Fruit fly (Drosophila melanogaster) whole organism, embryonic: ENCODE measurements around the gene Twdlalpha.

ENCODE experiments used
- Ada2b ChIP-seq: fragments of 200-800 bp; sonication (Bioruptor generic); IDR thresholded peaks from 2 replicates; pipeline ENCODE4 v1.3.6; 2022; ENCODE audit warnings: missing biosample characterization, missing genetic modification characterization
- Asciz ChIP-seq: fragments of 200-800 bp; sonication (Bioruptor generic); optimal IDR thresholded peaks from 2 replicates; lab custom pipeline; 2017; ENCODE audit warnings: missing biosample characterization, mild to moderate bottlenecking, missing genetic modification characterization, missing genetic modification reagents
- CG10209 ChIP-seq: fragments of 200-800 bp; sonication (Bioruptor generic); optimal IDR thresholded peaks from 3 replicates; lab custom pipeline; 2017; ENCODE audit warnings: missing biosample characterization, mild to moderate bottlenecking, missing genetic modification characterization, missing genetic modification reagents
- CG10431 ChIP-seq: fragments of 200-800 bp; sonication (Bioruptor generic); optimal IDR thresholded peaks from 3 replicates; lab custom pipeline; 2018; ENCODE audit warnings: missing biosample characterization, mild to moderate bottlenecking, missing genetic modification characterization
- CG12236 ChIP-seq: fragments of 200-800 bp; sonication (Bioruptor generic); optimal IDR thresholded peaks from 2 replicates; lab custom pipeline; 2016; ENCODE audit warnings: missing biosample characterization, missing genetic modification characterization
- CG12744 ChIP-seq: fragments of 200-800 bp; sonication (Bioruptor generic); optimal IDR thresholded peaks from 2 replicates; lab custom pipeline; 2016; ENCODE audit warnings: missing biosample characterization, missing genetic modification characterization
- CG14014 ChIP-seq: fragments of 200-800 bp; sonication (Bioruptor generic); IDR thresholded peaks from 2 replicates; pipeline ENCODE4 v1.3.6; 2022; ENCODE audit warnings: missing biosample characterization, missing genetic modification characterization
- CG15514 ChIP-seq: fragments of 200-800 bp; sonication (Bioruptor generic); optimal IDR thresholded peaks from 3 replicates; lab custom pipeline; 2017; ENCODE audit warnings: missing biosample characterization, missing genetic modification characterization, mild to moderate bottlenecking, moderate library complexity, missing genetic modification reagents
- CG1603 ChIP-seq: fragments of 200-800 bp; sonication (Bioruptor generic); optimal IDR thresholded peaks from 2 replicates; lab custom pipeline; 2019; ENCODE audit warnings: missing biosample characterization, mild to moderate bottlenecking, missing genetic modification characterization, moderate library complexity
- CG17186 ChIP-seq: fragments of 200-800 bp; sonication (Bioruptor generic); optimal IDR thresholded peaks from 3 replicates; lab custom pipeline; 2017; ENCODE audit warnings: missing biosample characterization, missing genetic modification reagents, missing genetic modification characterization
- CG18476 ChIP-seq: fragments of 200-800 bp; sonication (Bioruptor generic); optimal IDR thresholded peaks from 2 replicates; lab custom pipeline; 2016; ENCODE audit warnings: missing biosample characterization, mild to moderate bottlenecking, missing genetic modification characterization
- CG30403 ChIP-seq: fragments of 200-800 bp; sonication (Bioruptor generic); optimal IDR thresholded peaks from 3 replicates; lab custom pipeline; 2016; ENCODE audit warnings: missing biosample characterization, missing genetic modification characterization
- CG31441 ChIP-seq: fragments of 200-800 bp; sonication (Bioruptor generic); IDR thresholded peaks from 2 replicates; pipeline ENCODE4 v1.3.6; 2022; ENCODE audit warnings: missing biosample characterization, missing genetic modification characterization
- CG3847 ChIP-seq: fragments of 200-800 bp; sonication (Bioruptor generic); IDR thresholded peaks from 2 replicates; pipeline ENCODE4 v1.3.6; 2022; ENCODE audit warnings: missing biosample characterization, missing genetic modification characterization
- CG4404 ChIP-seq: fragments of 200-800 bp; sonication (Bioruptor generic); IDR thresholded peaks from 2 replicates; pipeline ENCODE4 v1.3.6; 2022; ENCODE audit warnings: missing biosample characterization, missing genetic modification characterization
- CG5180 ChIP-seq: fragments of 200-800 bp; sonication (Bioruptor generic); optimal IDR thresholded peaks from 3 replicates; lab custom pipeline; 2017; ENCODE audit warnings: missing biosample characterization, missing genetic modification characterization, mild to moderate bottlenecking, moderate library complexity, missing genetic modification reagents
- CG6175 ChIP-seq: fragments of 200-800 bp; sonication (Bioruptor generic); IDR thresholded peaks from 3 replicates; pipeline ENCODE4 v1.3.6; 2022; ENCODE audit warnings: missing biosample characterization, missing genetic modification characterization
- CG7357 ChIP-seq: fragments of 200-800 bp; sonication (Bioruptor generic); IDR thresholded peaks from 3 replicates; pipeline ENCODE4 v1.3.6; 2022; ENCODE audit warnings: missing biosample characterization, missing genetic modification characterization
- CG9437 ChIP-seq: fragments of 200-800 bp; sonication (Bioruptor generic); optimal IDR thresholded peaks from 2 replicates; lab custom pipeline; 2018; ENCODE audit warnings: missing biosample characterization, mild to moderate bottlenecking, missing genetic modification characterization
- CG9932 ChIP-seq: fragments of 200-800 bp; sonication (Bioruptor generic); IDR thresholded peaks from 2 replicates; pipeline ENCODE4 v1.3.6; 2022; ENCODE audit warnings: missing biosample characterization, missing genetic modification characterization
- CHES-1-like ChIP-seq: fragments of 200-800 bp; sonication (Bioruptor generic); optimal IDR thresholded peaks from 2 replicates; lab custom pipeline; 2016; ENCODE audit warnings: missing biosample characterization, missing genetic modification characterization
- Deaf1 ChIP-seq: fragments of 200-800 bp; optimal IDR thresholded peaks from 3 replicates; lab custom pipeline; 2019; ENCODE audit warnings: missing biosample characterization, mild to moderate bottlenecking, missing genetic modification characterization, moderate library complexity
- Dip3 ChIP-seq: fragments of 200-800 bp; sonication (Bioruptor generic); optimal IDR thresholded peaks from 3 replicates; lab custom pipeline; 2016; ENCODE audit warnings: missing biosample characterization, missing genetic modification characterization
- Drgx ChIP-seq: fragments of 200-800 bp; sonication (Bioruptor generic); IDR thresholded peaks from 2 replicates; pipeline ENCODE4 v1.3.6; 2022; ENCODE audit warnings: missing biosample characterization, missing genetic modification characterization
- Eip74EF ChIP-seq, 2 experiments: fragments of 200-800 bp in 1 of 2; fragments of >200 bp in 1 of 2; sonication (Bioruptor generic) in 1 of 2; optimal IDR thresholded peaks; 2 replicates each; lab custom pipeline; 2017 to 2019; ENCODE audit warnings: missing biosample characterization in 2 of 2, missing genetic modification characterization in 2 of 2, mild to moderate bottlenecking in 1 of 2, moderate library complexity in 1 of 2
- Ets65A ChIP-seq: fragments of 200-800 bp; sonication (Bioruptor generic); peaks from one replicate; lab custom pipeline; 2016; ENCODE audit warnings: missing biosample characterization, missing genetic modification characterization
- Hr39 ChIP-seq: fragments of >200 bp; optimal IDR thresholded peaks from 2 replicates; lab custom pipeline; 2017
- Meics ChIP-seq: fragments of 200-800 bp; sonication (Bioruptor generic); optimal IDR thresholded peaks from 2 replicates; lab custom pipeline; 2017; ENCODE audit warnings: missing biosample characterization, mild to moderate bottlenecking, missing genetic modification characterization
- Mes4 ChIP-seq: fragments of 200-800 bp; sonication (Bioruptor generic); optimal IDR thresholded peaks from 2 replicates; lab custom pipeline; 2016; ENCODE audit warnings: missing biosample characterization, missing genetic modification characterization
- Rfx ChIP-seq: fragments of 200-800 bp; sonication (Bioruptor generic); IDR thresholded peaks from 2 replicates; pipeline ENCODE4 v1.3.6; 2022; ENCODE audit warnings: missing biosample characterization, missing genetic modification characterization
- Spps ChIP-seq: fragments of 200-800 bp; sonication (Bioruptor generic); optimal IDR thresholded peaks from 2 replicates; lab custom pipeline; 2018; ENCODE audit warnings: missing biosample characterization, mild to moderate bottlenecking, missing genetic modification characterization
- Ssrp ChIP-seq: fragments of 200-800 bp; sonication (Bioruptor generic); optimal IDR thresholded peaks from 2 replicates; lab custom pipeline; 2018; ENCODE audit warnings: missing biosample characterization, mild to moderate bottlenecking, missing genetic modification characterization, moderate library complexity
- TFAM ChIP-seq: fragments of 200-800 bp; sonication (Bioruptor generic); optimal IDR thresholded peaks from 2 replicates; lab custom pipeline; 2017; ENCODE audit warnings: missing biosample characterization, missing genetic modification characterization, inconsistent platforms
- Xrp1 ChIP-seq: fragments of 200-800 bp; sonication (Bioruptor generic); IDR thresholded peaks from 2 replicates; pipeline ENCODE4 v1.3.6; 2022; ENCODE audit warnings: missing biosample characterization, missing genetic modification characterization
- ac ChIP-seq: fragments of 200-800 bp; sonication (Bioruptor generic); optimal IDR thresholded peaks from 3 replicates; lab custom pipeline; 2017; ENCODE audit warnings: missing biosample characterization, mild to moderate bottlenecking, missing genetic modification characterization
- bab2 ChIP-seq: fragments of 200-800 bp; sonication (Bioruptor generic); optimal IDR thresholded peaks from 2 replicates; lab custom pipeline; 2016; ENCODE audit warnings: missing biosample characterization, missing genetic modification characterization
- bcd ChIP-seq: fragments of 200-800 bp; sonication (Bioruptor generic); optimal IDR thresholded peaks from 2 replicates; lab custom pipeline; 2017; ENCODE audit warnings: missing biosample characterization, mild to moderate bottlenecking, missing genetic modification characterization
- bigmax ChIP-seq: fragments of 200-800 bp; sonication (Bioruptor generic); optimal IDR thresholded peaks from 2 replicates; lab custom pipeline; 2018; ENCODE audit warnings: missing biosample characterization, mild to moderate bottlenecking, missing genetic modification characterization
- cas ChIP-seq: fragments of 200-800 bp; sonication (Bioruptor generic); IDR thresholded peaks from 2 replicates; pipeline ENCODE4 v1.3.6; 2022; ENCODE audit warnings: missing biosample characterization, missing genetic modification characterization
- croc ChIP-seq: fragments of 200-800 bp; sonication (Bioruptor generic); conservative IDR thresholded peaks from 3 replicates; pipeline ENCODE4 v1.3.6; 2022; ENCODE audit warnings: missing biosample characterization, missing genetic modification characterization
- ftz-f1 ChIP-seq: fragments of 200-800 bp; sonication (Bioruptor generic); optimal IDR thresholded peaks from 2 replicates; lab custom pipeline; 2016; ENCODE audit warnings: missing biosample characterization, missing genetic modification characterization
- gcm2 ChIP-seq: fragments of 200-800 bp; sonication (Bioruptor generic); optimal IDR thresholded peaks from 2 replicates; lab custom pipeline; 2016; ENCODE audit warnings: missing biosample characterization, missing genetic modification characterization
- grau ChIP-seq: fragments of 200-800 bp; optimal IDR thresholded peaks from 3 replicates; lab custom pipeline; 2019; ENCODE audit warnings: missing biosample characterization, mild to moderate bottlenecking, missing genetic modification characterization, moderate library complexity
- insv ChIP-seq, 2 experiments: fragments of 200-800 bp; sonication (Bioruptor generic); optimal IDR thresholded peaks; 3 replicates each; lab custom pipeline; 2016 to 2018; ENCODE audit warnings: missing biosample characterization in 2 of 2, missing genetic modification characterization in 2 of 2
- lab ChIP-seq: fragments of 200-800 bp; sonication (Bioruptor generic); optimal IDR thresholded peaks from 3 replicates; lab custom pipeline; 2017; ENCODE audit warnings: missing biosample characterization, missing genetic modification characterization, mild to moderate bottlenecking, moderate library complexity, missing genetic modification reagents
- lilli ChIP-seq: fragments of 200-800 bp; sonication (Bioruptor generic); optimal IDR thresholded peaks from 3 replicates; lab custom pipeline; 2016; ENCODE audit warnings: missing biosample characterization, missing genetic modification characterization
- maf-S ChIP-seq: fragments of 200-800 bp; sonication (Bioruptor generic); optimal IDR thresholded peaks from 2 replicates; lab custom pipeline; 2016; ENCODE audit warnings: missing biosample characterization, missing genetic modification characterization
- p53 ChIP-seq: fragments of 200-800 bp; sonication (Bioruptor generic); optimal IDR thresholded peaks from 2 replicates; lab custom pipeline; 2016; ENCODE audit warnings: missing biosample characterization, missing genetic modification characterization
- pros ChIP-seq: fragments of 200-800 bp; sonication (Bioruptor generic); optimal IDR thresholded peaks from 3 replicates; lab custom pipeline; 2019; ENCODE audit warnings: missing biosample characterization, mild to moderate bottlenecking, missing genetic modification characterization, moderate library complexity
- tna ChIP-seq: fragments of 200-800 bp; sonication (Bioruptor generic); IDR thresholded peaks from 2 replicates; pipeline ENCODE4 v1.3.6; 2022; ENCODE audit warnings: missing biosample characterization, missing genetic modification characterization; ENCODE audit not compliant: partially characterized antibody
- ttk ChIP-seq: fragments of 200-800 bp; sonication (Bioruptor generic); IDR thresholded peaks from 2 replicates; pipeline ENCODE4 v2.1.2; 2022; ENCODE audit warnings: missing biosample characterization, missing genetic modification characterization
- zen2 ChIP-seq: fragments of 200-800 bp; sonication (Bioruptor generic); IDR thresholded peaks from 3 replicates; pipeline ENCODE4 v1.3.6; 2022; ENCODE audit warnings: missing biosample characterization, missing genetic modification characterization; ENCODE audit not compliant: partially characterized antibody

Gene Twdlalpha

DNA sequence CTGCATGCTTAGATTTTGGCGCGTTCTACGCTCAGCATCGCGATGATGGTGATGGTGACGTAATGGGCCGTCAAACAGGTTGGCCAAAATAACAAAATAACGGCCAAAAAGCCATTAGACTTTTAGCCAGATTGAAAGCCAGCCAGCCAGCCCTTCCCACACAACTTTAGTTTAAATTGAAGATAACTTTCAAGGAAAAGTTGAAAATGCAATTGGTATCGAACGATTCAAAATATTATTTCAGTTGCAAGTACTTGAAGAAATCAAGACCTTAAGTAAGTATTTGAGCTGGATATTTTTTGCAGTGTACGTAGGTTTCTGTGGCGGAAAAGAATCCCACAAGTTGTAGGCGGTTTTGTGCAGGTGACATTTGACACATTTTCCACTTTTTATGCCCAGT is 38.4 kb downstream of the Twdlalpha start (continued):
- no peak for TF ChIP-seq pros (GFP tag; lab: Kevin White, UChicago)
- peak; percentile 38 for TF ChIP-seq lilli (GFP tag; lab: Kevin White, UChicago)
- no peak; the same call in 1 of the 2 replicates for TF ChIP-seq Ada2b (GFP tag; lab: Robert Waterston, UW)
- TF ChIP-seq Spps (tag; lab: Kevin White, UChicago) = no peak
- no peak for TF ChIP-seq CG12236 (GFP tag; lab: Kevin White, UChicago)
- TF ChIP-seq Xrp1 (GFP tag; lab: Robert Waterston, UW) = no peak
- TF ChIP-seq grau (tag; lab: Kevin White, UChicago) = peak; percentile 43
- no peak for TF ChIP-seq Hr39 (lab: Kevin White, UChicago)
- peak; percentile 6 for TF ChIP-seq CG30403 (GFP tag; lab: Kevin White, UChicago)
- no peak for TF ChIP-seq p53 (GFP tag; lab: Kevin White, UChicago)
- no peak for TF ChIP-seq gcm2 (GFP tag; lab: Kevin White, UChicago)
- no peak for TF ChIP-seq CG31441 (GFP tag; lab: Robert Waterston, UW)
- no peak for TF ChIP-seq Ssrp
- TF ChIP-seq Asciz = no peak
- TF ChIP-seq bab2 = peak; percentile 27
- TF ChIP-seq Mes4 = no peak
- TF ChIP-seq CG9437 (GFP tag; lab: Kevin White, UChicago) = no peak
- TF ChIP-seq lab (GFP tag; lab: Kevin White, UChicago) = peak; percentile 58
- TF ChIP-seq Meics (GFP tag; lab: Kevin White, UChicago) = peak; percentile 47
- TF ChIP-seq Dip3 = peak; percentile 41
- TF ChIP-seq Deaf1 (tag; lab: Kevin White, UChicago) = no peak
- TF ChIP-seq ac (GFP tag; lab: Kevin White, UChicago) = no peak
- TF ChIP-seq CHES-1-like (GFP tag; lab: Kevin White, UChicago) = peak; percentile 45
- TF ChIP-seq CG10209 (GFP tag; lab: Kevin White, UChicago) = peak; percentile 15
- no peak for TF ChIP-seq ttk
- TF ChIP-seq CG6175 (GFP tag; lab: Robert Waterston, UW) = no peak
- no peak for TF ChIP-seq CG12744 (GFP tag; lab: Kevin White, UChicago)
- TF ChIP-seq insv (GFP tag; optimal IDR thresholded peaks at IDR 0.05; lab: Kevin White, UChicago) = no peak
- peak; percentile 67 for TF ChIP-seq Rfx (GFP tag; lab: Robert Waterston, UW)
- no peak for TF ChIP-seq bigmax (GFP tag; lab: Kevin White, UChicago)
- TF ChIP-seq cas (GFP tag; lab: Robert Waterston, UW) = 0 out of 2 replicates have a peak, but pooled peaks have one; percentile 41
- TF ChIP-seq zen2 (GFP tag; lab: Robert Waterston, UW) = no peak
- TF ChIP-seq TFAM = no peak
- TF ChIP-seq Eip74EF (GFP tag; optimal IDR thresholded peaks at IDR 0.05; lab: Kevin White, UChicago) = peak in 1 of 2 experiments; percentile 14
- peak; percentile 36 for TF ChIP-seq maf-S
- TF ChIP-seq CG7357 (GFP tag; lab: Robert Waterston, UW) = no peak
- peak; percentile 50 for TF ChIP-seq CG3847
- no peak for TF ChIP-seq CG18476 (GFP tag; lab: Kevin White, UChicago)
- 0 out of 2 replicates have a peak, but pooled peaks have one; percentile 11 for TF ChIP-seq CG4404 (GFP tag; lab: Robert Waterston, UW)
- 0 out of 2 replicates have a peak, but pooled peaks have one; percentile 25 for TF ChIP-seq Drgx (GFP tag; lab: Robert Waterston, UW)
- no peak for TF ChIP-seq tna (GFP tag; lab: Robert Waterston, UW)
- TF ChIP-seq CG5180 (GFP tag; lab: Kevin White, UChicago) = no peak
- TF ChIP-seq CG10431 (GFP tag; lab: Kevin White, UChicago) = no peak
- TF ChIP-seq CG14014 (GFP tag; lab: Robert Waterston, UW) = peak; percentile 48
- peak; percentile 16 for TF ChIP-seq CG1603 (tag; lab: Kevin White, UChicago)
- TF ChIP-seq croc (GFP tag; lab: Robert Waterston, UW) = no peak
- peak; percentile 34 for TF ChIP-seq CG15514 (GFP tag; lab: Kevin White, UChicago)
- TF ChIP-seq Ets65A (GFP tag; lab: Kevin White, UChicago) = peak; percentile 90
- peak; percentile 59; the same call in 1 of the 2 replicates for TF ChIP-seq CG9932 (GFP tag; lab: Robert Waterston, UW)
- no peak for TF ChIP-seq ftz-f1
- no peak for TF ChIP-seq bcd (GFP tag; lab: Kevin White, UChicago)
- no peak for TF ChIP-seq CG17186 (GFP tag; lab: Kevin White, UChicago)
